Worm (Caenorhabditis elegans): ENCODE measurements around the gene C27C12.1.

DNA sequence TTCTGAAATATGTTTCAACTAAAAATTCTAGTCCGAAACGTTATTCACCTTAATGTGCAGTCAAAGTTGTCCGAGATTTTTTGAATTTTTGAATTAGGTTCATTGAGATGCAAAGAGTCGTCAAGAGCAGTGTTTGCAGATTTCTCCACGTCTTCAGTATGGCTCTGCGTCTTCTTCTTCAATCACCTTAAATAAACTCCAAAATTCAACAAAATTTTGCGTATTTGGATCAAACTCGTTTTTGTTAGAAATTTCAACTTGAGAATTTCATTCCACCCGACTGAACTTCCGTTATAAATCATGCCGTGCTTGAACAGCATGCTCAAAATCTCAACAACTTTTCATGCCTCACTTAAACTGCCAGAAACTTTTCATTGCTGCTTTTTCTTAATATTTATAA, 41.5 kb downstream of the C27C12.1 start, which contains the start of gene T04C10.3:
- TF ChIP-seq ama-1 (optimal IDR thresholded peaks at IDR 0.05) (no peak), flt-1 (GFP tag; IDR thresholded peaks at IDR 0.05) (no peak), B0310.2 (tag; optimal IDR thresholded peaks at IDR 0.05) (no peak), ceh-36 (tag; optimal IDR thresholded peaks at IDR 0.05) (no peak), hnd-1 (tag; optimal IDR thresholded peaks at IDR 0.05) (no peak), hmg-4 (GFP tag; optimal IDR thresholded peaks at IDR 0.05) (no peak), F13C5.2 (tag; optimal IDR thresholded peaks at IDR 0.05) (no peak), tbx-11 (GFP tag; IDR thresholded peaks at IDR 0.05) (no peak), pes-1 (GFP tag; IDR thresholded peaks at IDR 0.05) (no peak), sea-1 (GFP tag; conservative IDR thresholded peaks at IDR 0.05) (no peak), hmbx-1 (tag; optimal IDR thresholded peaks at IDR 0.05) (no peak), scrt-1 (GFP tag; IDR thresholded peaks at IDR 0.05) (no peak)

Data from whole organism, early embryonic.